Worm (Caenorhabditis elegans): ENCODE results near the gene glb-11.

DNA sequence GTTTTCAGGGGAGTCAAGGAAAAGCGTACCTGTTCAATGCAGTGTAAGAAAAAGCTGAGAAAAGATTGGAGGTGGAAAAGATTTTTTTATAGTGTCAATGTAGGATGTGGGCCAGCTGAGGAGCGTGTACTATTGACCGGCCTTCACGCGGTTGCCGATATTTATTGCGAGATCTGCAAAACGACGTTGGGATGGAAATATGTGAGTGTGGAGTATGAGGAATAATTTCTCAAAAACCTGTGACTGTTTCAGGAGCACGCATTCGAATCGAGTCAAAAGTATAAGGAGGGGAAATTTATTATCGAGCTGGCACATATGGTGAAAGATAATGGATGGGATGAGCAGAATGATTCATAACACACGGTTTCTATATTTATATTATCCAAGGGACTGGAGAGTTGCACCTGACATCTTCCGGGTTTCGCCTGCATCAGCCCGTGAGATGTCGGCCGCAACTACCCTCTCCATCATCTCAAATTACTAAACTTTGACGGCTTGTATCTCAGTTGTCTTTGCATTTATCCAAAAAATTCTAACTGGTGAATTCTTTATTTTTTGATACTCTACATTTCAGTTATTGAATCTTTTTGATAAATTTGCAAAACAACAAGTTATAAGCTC lies 34.8 kb downstream of the glb-11 start:
- TF ChIP-seq ceh-82 (tag; optimal IDR thresholded peaks at IDR 0.05) (no peak), mml-1 (tag; optimal IDR thresholded peaks at IDR 0.05) (no peak), aly-2 (tag; optimal IDR thresholded peaks at IDR 0.05) (no peak), pqm-1 (tag; optimal IDR thresholded peaks at IDR 0.05) (no peak)

Measured in whole organism, L3 larva.